Worm (Caenorhabditis elegans) whole organism, L4 larva: ENCODE data around the gene apn-1.

Source experiments
- F44E2.7 ChIP-seq: fragments of 200-800 bp; sonication (Bioruptor generic); IDR thresholded peaks from 2 replicates; pipeline ENCODE4 v2.1.2; 2022; ENCODE audit warnings: missing genetic modification characterization, missing compliant biosample characterization
- Y75B8A.6 ChIP-seq: fragments of 200-800 bp; sonication (Bioruptor generic); IDR thresholded peaks from 2 replicates; pipeline ENCODE4 v1.3.6; 2022; ENCODE audit warnings: missing genetic modification reagents, missing genetic modification characterization, missing compliant biosample characterization
- aha-1 ChIP-seq: fragments of 150-350 bp; peaks from one replicate; lab custom pipeline; 2014; ENCODE audit warnings: missing biosample characterization, missing genetic modification characterization
- ceh-28 ChIP-seq: fragments of 150-350 bp; optimal IDR thresholded peaks from 2 replicates; lab custom pipeline; 2014; ENCODE audit warnings: missing biosample characterization, missing genetic modification reagents, missing genetic modification characterization
- dmd-6 ChIP-seq: fragments of 200-800 bp; sonication (Bioruptor generic); IDR thresholded peaks from 2 replicates; pipeline ENCODE4 v1.3.6; 2022; ENCODE audit warnings: missing genetic modification reagents, missing genetic modification characterization, missing compliant biosample characterization
- duxl-1 ChIP-seq: sonication (generic microtip); optimal IDR thresholded peaks from 2 replicates; lab custom pipeline; 2016; ENCODE audit warnings: mild to moderate bottlenecking, missing genetic modification characterization, moderate library complexity, missing compliant biosample characterization; ENCODE audit not compliant: poor library complexity
- hlh-30 ChIP-seq: sonication (generic microtip); optimal IDR thresholded peaks from 2 replicates; lab custom pipeline; 2017; ENCODE audit warnings: antibody characterized with exemption, mild to moderate bottlenecking, missing genetic modification characterization, missing compliant biosample characterization; ENCODE audit not compliant: insufficient read depth
- hmg-1.1 ChIP-seq: fragments of 200-800 bp; sonication (Bioruptor generic); IDR thresholded peaks from 2 replicates; pipeline ENCODE4 v1.3.6; 2022; ENCODE audit warnings: missing genetic modification reagents, missing genetic modification characterization, missing compliant biosample characterization
- lim-7 ChIP-seq: fragments of 200-800 bp; sonication (Bioruptor generic); IDR thresholded peaks from 2 replicates; pipeline ENCODE4 v1.3.6; 2022; ENCODE audit warnings: missing genetic modification characterization, missing compliant biosample characterization
- lin-1 ChIP-seq: fragments of 200-800 bp; sonication (Bioruptor generic); IDR thresholded peaks from 2 replicates; pipeline ENCODE4 v1.3.6; 2022; ENCODE audit warnings: missing genetic modification reagents, missing genetic modification characterization, missing compliant biosample characterization
- lsy-2 ChIP-seq, 2 experiments: fragments of 150-350 bp in 1 of 2; sonication (generic microtip) in 1 of 2; optimal IDR thresholded peaks; 2 replicates each; lab custom pipeline; 2014 to 2017; ENCODE audit warnings: missing biosample characterization in 2 of 2, missing genetic modification characterization in 2 of 2
- madf-9 ChIP-seq: fragments of 200-800 bp; sonication (Bioruptor generic); conservative IDR thresholded peaks from 2 replicates; pipeline ENCODE4 v1.3.6; 2022; ENCODE audit warnings: missing genetic modification reagents, missing genetic modification characterization, missing compliant biosample characterization
- nhr-102 ChIP-seq: sonication (generic microtip); optimal IDR thresholded peaks from 2 replicates; lab custom pipeline; 2016; ENCODE audit warnings: mild to moderate bottlenecking, missing genetic modification characterization, moderate library complexity, missing compliant biosample characterization
- rbr-2 ChIP-seq: sonication (generic microtip); optimal IDR thresholded peaks from 2 replicates; lab custom pipeline; 2016; ENCODE audit warnings: missing genotype, missing genetic modification characterization, missing compliant biosample characterization
- set-16 ChIP-seq: fragments of 200-800 bp; sonication (Bioruptor generic); IDR thresholded peaks from 2 replicates; pipeline ENCODE4 v1.3.6; 2022; ENCODE audit warnings: missing genetic modification reagents, missing genetic modification characterization, missing compliant biosample characterization
- spr-1 ChIP-seq: sonication (generic microtip); optimal IDR thresholded peaks from 2 replicates; lab custom pipeline; 2016; ENCODE audit warnings: mild to moderate bottlenecking, missing genetic modification characterization, missing compliant biosample characterization
- tag-97 ChIP-seq: fragments of 200-800 bp; sonication (Bioruptor generic); IDR thresholded peaks from 2 replicates; pipeline ENCODE4 v1.3.6; 2022; ENCODE audit warnings: missing genetic modification characterization, missing compliant biosample characterization
- unc-39 ChIP-seq: sonication (generic microtip); optimal IDR thresholded peaks from 2 replicates; lab custom pipeline; 2017; ENCODE audit warnings: missing biosample characterization, missing genetic modification characterization
- unc-62 ChIP-seq, 3 experiments: fragments of 150-350 bp in 1 of 3; sonication (generic microtip); optimal IDR thresholded peaks in 2 of 3; peaks in 1 of 3; 1 replicate in 1 of 3; 2 replicates in 2 of 3; lab custom pipeline; 2014 to 2017; ENCODE audit warnings: missing biosample characterization in 3 of 3, missing genetic modification characterization in 3 of 3, missing genetic modification reagents in 3 of 3, missing genotype in 1 of 3

apn-1 gene

ce11 chrII:8091528-8091927, 44.2 kb downstream of the apn-1 start (continued):
- TF ChIP-seq lin-1 (no peak), unc-62 (GFP tag; optimal IDR thresholded peaks at IDR 0.05 in 1 of 2; lab: Kevin White, UChicago) (peak in 1 of 2 experiments; percentile 19), unc-62 (tag; optimal IDR thresholded peaks at IDR 0.05; lab: Kevin White, UChicago) (no peak), duxl-1 (peak; percentile 62), hmg-1.1 (GFP tag; lab: Robert Waterston, UW) (0 out of 2 replicates have a peak, but pooled peaks have one; percentile 53), lsy-2 (tag; optimal IDR thresholded peaks at IDR 0.05; lab: Kevin White, UChicago) (peak in 1 of 2 experiments; percentile 71), ceh-28 (tag; lab: Kevin White, UChicago) (no peak), rbr-2 (tag; lab: Kevin White, UChicago) (peak; percentile 23), dmd-6 (peak; percentile 25; the same call in 1 of the 2 replicates)

- no peak for TF ChIP-seq set-16 (GFP tag; lab: Robert Waterston, UW)
- no peak for TF ChIP-seq Y75B8A.6 (GFP tag; lab: Robert Waterston, UW)
- peak; percentile 58 for TF ChIP-seq aha-1 (tag; lab: Kevin White, UChicago)
- TF ChIP-seq spr-1 (tag; lab: Kevin White, UChicago) = no peak
- no peak for TF ChIP-seq hlh-30 (tag; lab: Kevin White, UChicago)
- no peak for TF ChIP-seq unc-39 (tag; lab: Kevin White, UChicago)
Observed at ce11 chrII:8092537-8092936, 45.2 kb downstream of the apn-1 start, which contains the start of gene ltd-1. ltd-1 (minus strand) TSS chrII:8092754.

- TF ChIP-seq unc-62 (GFP tag; optimal IDR thresholded peaks at IDR 0.05 in 1 of 2; lab: Kevin White, UChicago) = no peak
- TF ChIP-seq unc-62 (tag; optimal IDR thresholded peaks at IDR 0.05; lab: Kevin White, UChicago) = no peak
- TF ChIP-seq aha-1 (tag; lab: Kevin White, UChicago) = peak; percentile 93
Observed at ce11 chrII:8093283-8093682, 45.9 kb downstream of the apn-1 start.

ce11 chrII:8093914-8094313, 46.5 kb downstream of the apn-1 start:
- no peak for TF ChIP-seq madf-9 (GFP tag; lab: Robert Waterston, UW)
- no peak for TF ChIP-seq F44E2.7
- no peak for TF ChIP-seq lim-7 (GFP tag; lab: Robert Waterston, UW)
- TF ChIP-seq tag-97 (GFP tag; lab: Robert Waterston, UW) = no peak
- no peak for TF ChIP-seq nhr-102 (tag; lab: Kevin White, UChicago)
